Fruit fly (Drosophila melanogaster) whole organism, prepupa: Measurements from ENCODE around the gene CG13599.

Experiments
- CG10669 ChIP-seq: fragments of 200-800 bp; sonication (Bioruptor generic); optimal IDR thresholded peaks from 3 replicates; lab custom pipeline; 2018; ENCODE audit warnings: missing biosample characterization, mild to moderate bottlenecking, missing genetic modification characterization, moderate library complexity
- CG11762 ChIP-seq: fragments of 200-800 bp; sonication (Bioruptor generic); optimal IDR thresholded peaks from 3 replicates; lab custom pipeline; 2016; ENCODE audit warnings: missing biosample characterization, missing genetic modification characterization; ENCODE audit not compliant: insufficient read depth
- CG31627 ChIP-seq: fragments of 200-800 bp; sonication (Bioruptor generic); optimal IDR thresholded peaks from 3 replicates; lab custom pipeline; 2016; ENCODE audit warnings: missing biosample characterization, missing genetic modification characterization
- CG34406 ChIP-seq: fragments of 200-800 bp; sonication (Bioruptor generic); optimal IDR thresholded peaks from 3 replicates; lab custom pipeline; 2016; ENCODE audit warnings: missing biosample characterization, missing genetic modification characterization
- CG4318 ChIP-seq: fragments of 200-800 bp; sonication (Bioruptor generic); optimal IDR thresholded peaks from 3 replicates; lab custom pipeline; 2017; ENCODE audit warnings: missing biosample characterization, mild to moderate bottlenecking, missing genetic modification characterization
- CG6276 ChIP-seq: fragments of 200-800 bp; sonication (Bioruptor generic); optimal IDR thresholded peaks from 2 replicates; lab custom pipeline; 2017; ENCODE audit warnings: missing biosample characterization, mild to moderate bottlenecking, missing genetic modification characterization
- CG6792 ChIP-seq: fragments of 200-800 bp; sonication (Bioruptor generic); optimal IDR thresholded peaks from 3 replicates; lab custom pipeline; 2016; ENCODE audit warnings: missing biosample characterization, missing genetic modification characterization
- CG6808 ChIP-seq: fragments of 200-800 bp; sonication (Bioruptor generic); optimal IDR thresholded peaks from 3 replicates; lab custom pipeline; 2017; ENCODE audit warnings: missing biosample characterization, missing genetic modification characterization, mild to moderate bottlenecking, moderate library complexity, missing genetic modification reagents
- CG7368 ChIP-seq: fragments of 200-800 bp; sonication (Bioruptor generic); optimal IDR thresholded peaks from 3 replicates; lab custom pipeline; 2016; ENCODE audit warnings: missing biosample characterization, missing genetic modification characterization
- CG9139 ChIP-seq: fragments of 200-800 bp; sonication (Bioruptor generic); optimal IDR thresholded peaks from 3 replicates; lab custom pipeline; 2017; ENCODE audit warnings: missing biosample characterization, mild to moderate bottlenecking, missing genetic modification characterization
- Eip75B ChIP-seq: fragments of 200-800 bp; sonication (Bioruptor generic); optimal IDR thresholded peaks from 3 replicates; lab custom pipeline; 2016; ENCODE audit warnings: missing biosample characterization, missing genetic modification characterization
- Eip78C ChIP-seq: fragments of 200-800 bp; sonication (Bioruptor generic); peaks from one replicate; lab custom pipeline; 2016; ENCODE audit warnings: missing biosample characterization, missing genetic modification characterization
- Eip93F ChIP-seq: fragments of 200-800 bp; sonication (Bioruptor generic); optimal IDR thresholded peaks from 2 replicates; lab custom pipeline; 2016; ENCODE audit warnings: missing biosample characterization, mild to moderate bottlenecking, missing genetic modification characterization
- Ets96B ChIP-seq: fragments of 200-800 bp; optimal IDR thresholded peaks from 2 replicates; lab custom pipeline; 2019; ENCODE audit warnings: missing biosample characterization, mild to moderate bottlenecking, missing genetic modification characterization, moderate library complexity
- Gug ChIP-seq: fragments of 200-800 bp; sonication (Bioruptor generic); IDR thresholded peaks from 2 replicates; pipeline ENCODE4 v1.3.6; 2022; ENCODE audit warnings: missing biosample characterization, missing genetic modification characterization
- Hr38 ChIP-seq: sonication (Bioruptor generic); optimal IDR thresholded peaks from 2 replicates; lab custom pipeline; 2016; ENCODE audit warnings: missing biosample characterization, missing genetic modification characterization
- Hr39 ChIP-seq: fragments of 200-800 bp; sonication (Bioruptor generic); optimal IDR thresholded peaks from 2 replicates; lab custom pipeline; 2016; ENCODE audit warnings: missing biosample characterization, missing genetic modification characterization
- Hr4 ChIP-seq: fragments of 200-800 bp; sonication (Bioruptor generic); optimal IDR thresholded peaks from 3 replicates; lab custom pipeline; 2016; ENCODE audit warnings: missing biosample characterization, missing genetic modification characterization
- Lpt ChIP-seq: fragments of 200-800 bp; sonication (Bioruptor generic); optimal IDR thresholded peaks from 3 replicates; lab custom pipeline; 2016; ENCODE audit warnings: missing biosample characterization, missing genetic modification characterization
- OdsH ChIP-seq: fragments of 200-800 bp; sonication (Bioruptor generic); optimal IDR thresholded peaks from 3 replicates; lab custom pipeline; 2016; ENCODE audit warnings: missing biosample characterization, missing genetic modification characterization
- Sox102F ChIP-seq: fragments of 200-800 bp; sonication (Bioruptor generic); optimal IDR thresholded peaks from 2 replicates; lab custom pipeline; 2016; ENCODE audit warnings: missing biosample characterization, mild to moderate bottlenecking, missing genetic modification characterization
- Sox14 ChIP-seq: fragments of 200-800 bp; sonication (Bioruptor generic); optimal IDR thresholded peaks from 3 replicates; lab custom pipeline; 2016; ENCODE audit warnings: missing biosample characterization, missing genetic modification characterization
- cyc ChIP-seq: fragments of 200-800 bp; sonication (Bioruptor generic); optimal IDR thresholded peaks from 3 replicates; lab custom pipeline; 2016; ENCODE audit warnings: missing biosample characterization, missing genetic modification characterization
- dac ChIP-seq: fragments of 200-800 bp; sonication (Bioruptor generic); optimal IDR thresholded peaks from 2 replicates; lab custom pipeline; 2017; ENCODE audit warnings: missing biosample characterization, mild to moderate bottlenecking, missing genetic modification characterization
- dsx ChIP-seq: fragments of 200-800 bp; optimal IDR thresholded peaks from 3 replicates; lab custom pipeline; 2019; ENCODE audit warnings: missing biosample characterization, mild to moderate bottlenecking, missing genetic modification characterization, moderate library complexity; ENCODE audit not compliant: poor library complexity, severe bottlenecking
- eg ChIP-seq: fragments of 200-800 bp; sonication (Bioruptor generic); IDR thresholded peaks from 3 replicates; pipeline ENCODE4 v1.3.6; 2022; ENCODE audit warnings: missing biosample characterization, missing genetic modification characterization
- esn ChIP-seq: fragments of 200-800 bp; sonication (Bioruptor generic); optimal IDR thresholded peaks from 2 replicates; lab custom pipeline; 2016; ENCODE audit warnings: missing biosample characterization, mild to moderate bottlenecking, missing genetic modification characterization, moderate library complexity
- fd59A ChIP-seq: fragments of 200-800 bp; sonication (Bioruptor generic); optimal IDR thresholded peaks from 2 replicates; lab custom pipeline; 2017; ENCODE audit warnings: missing biosample characterization, mild to moderate bottlenecking, missing genetic modification characterization, missing genetic modification reagents
- fkh ChIP-seq: fragments of 200-800 bp; sonication (Bioruptor generic); optimal IDR thresholded peaks from 3 replicates; lab custom pipeline; 2017; ENCODE audit warnings: missing biosample characterization, mild to moderate bottlenecking, missing genetic modification characterization, moderate library complexity
- lz ChIP-seq: fragments of 200-800 bp; sonication (Bioruptor generic); optimal IDR thresholded peaks from 3 replicates; lab custom pipeline; 2016; ENCODE audit warnings: missing biosample characterization, missing genetic modification characterization
- net ChIP-seq: fragments of 200-800 bp; sonication (Bioruptor generic); optimal IDR thresholded peaks from 3 replicates; lab custom pipeline; 2016; ENCODE audit warnings: missing biosample characterization, missing genetic modification characterization
- salr ChIP-seq, 2 experiments: fragments of 200-800 bp; sonication (Bioruptor generic); optimal IDR thresholded peaks; 3 replicates each; lab custom pipeline; 2016 to 2018; ENCODE audit warnings: missing biosample characterization in 2 of 2, missing genetic modification characterization in 2 of 2, mild to moderate bottlenecking in 1 of 2
- spab ChIP-seq: fragments of 200-800 bp; sonication (Bioruptor generic); optimal IDR thresholded peaks from 2 replicates; lab custom pipeline; 2017; ENCODE audit warnings: missing biosample characterization, mild to moderate bottlenecking, missing genetic modification characterization, missing genetic modification reagents
- topi ChIP-seq: fragments of 200-800 bp; sonication (Bioruptor generic); optimal IDR thresholded peaks from 3 replicates; lab custom pipeline; 2016; ENCODE audit warnings: missing biosample characterization, missing genetic modification characterization

CG13599 gene

DNA sequence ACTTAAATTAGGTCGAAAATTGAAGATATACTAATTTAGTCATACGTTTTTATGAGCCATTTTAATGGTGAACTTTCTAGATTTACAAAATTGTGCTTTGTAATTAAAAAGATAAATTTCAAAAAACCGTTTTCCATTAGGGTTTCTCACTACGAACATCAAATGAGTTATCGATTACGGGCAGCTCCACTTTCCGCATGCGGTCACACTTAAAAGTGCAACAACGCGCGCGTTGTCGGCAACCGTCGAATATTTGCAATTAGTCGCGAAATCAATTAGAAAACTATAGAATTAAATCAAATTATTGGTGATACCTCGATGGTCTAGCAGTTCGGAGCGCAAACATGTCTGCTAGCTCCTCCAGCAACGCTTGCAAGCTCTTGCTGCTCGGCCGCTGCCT lies 7.2 kb upstream of the CG13599 start, which contains the start of gene Ndc1:
Gene Ndc1, plus strand, starts transcription at position 200 of the 400 bp plus-strand sequence.
- no peak for TF ChIP-seq CG34406
- TF ChIP-seq CG6276 (GFP tag; lab: Kevin White, UChicago) = no peak
- TF ChIP-seq net (GFP tag; lab: Kevin White, UChicago) = no peak
- TF ChIP-seq CG11762 (GFP tag; lab: Kevin White, UChicago) = no peak
- TF ChIP-seq Eip75B (GFP tag; lab: Kevin White, UChicago) = no peak
- TF ChIP-seq dsx (GFP tag; lab: Kevin White, UChicago) = no peak
- no peak for TF ChIP-seq spab (GFP tag; lab: Kevin White, UChicago)
- no peak for TF ChIP-seq Ets96B (tag; lab: Kevin White, UChicago)
- TF ChIP-seq Sox102F = no peak
- no peak for TF ChIP-seq OdsH (GFP tag; lab: Kevin White, UChicago)
- TF ChIP-seq CG9139 (GFP tag; lab: Kevin White, UChicago) = no peak
- no peak for TF ChIP-seq Sox14 (GFP tag; lab: Kevin White, UChicago)
- no peak for TF ChIP-seq CG7368 (GFP tag; lab: Kevin White, UChicago)
- TF ChIP-seq CG31627 (GFP tag; lab: Kevin White, UChicago) = no peak
- TF ChIP-seq dac (GFP tag; lab: Kevin White, UChicago) = no peak
- no peak for TF ChIP-seq salr (GFP tag; optimal IDR thresholded peaks at IDR 0.05; lab: Kevin White, UChicago)
- no peak for TF ChIP-seq Hr38
- no peak for TF ChIP-seq CG6808 (GFP tag; lab: Kevin White, UChicago)

DNA sequence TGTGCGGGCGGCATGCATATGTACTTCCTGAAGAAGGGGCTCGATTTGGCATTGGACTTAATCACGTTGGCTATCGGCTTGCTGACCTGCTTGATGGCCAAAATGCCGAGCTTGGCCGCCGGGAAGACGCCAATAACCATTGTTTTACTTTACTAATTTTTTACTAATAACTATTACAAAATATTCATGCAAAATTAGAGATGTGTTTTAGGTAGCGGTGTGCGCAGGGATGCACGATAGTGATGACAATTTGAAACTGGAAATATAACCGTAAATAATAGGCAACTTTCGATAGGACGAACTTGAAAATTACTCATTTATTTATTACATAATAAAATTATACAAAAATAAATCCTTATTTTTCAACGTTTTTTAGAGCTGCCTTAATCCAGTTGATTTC lies 4.0 kb upstream of the CG13599 start, which contains the start of gene CG13601:
Gene CG13601, minus strand, starts transcription at position 206 of the 400 bp plus-strand sequence.
- peak; percentile 65 for TF ChIP-seq Eip78C (GFP tag; lab: Kevin White, UChicago)
- peak; percentile 31 for TF ChIP-seq lz (GFP tag; lab: Kevin White, UChicago)
- TF ChIP-seq eg (GFP tag; lab: Robert Waterston, UW) = no peak
- TF ChIP-seq CG6792 (GFP tag; lab: Kevin White, UChicago) = no peak
- no peak for TF ChIP-seq Ets96B (tag; lab: Kevin White, UChicago)
- no peak for TF ChIP-seq Lpt (GFP tag; lab: Kevin White, UChicago)
- peak; percentile 42 for TF ChIP-seq esn (GFP tag; lab: Kevin White, UChicago)
- peak; percentile 55 for TF ChIP-seq dsx (GFP tag; lab: Kevin White, UChicago)
- TF ChIP-seq Sox14 (GFP tag; lab: Kevin White, UChicago) = peak; percentile 20

DNA sequence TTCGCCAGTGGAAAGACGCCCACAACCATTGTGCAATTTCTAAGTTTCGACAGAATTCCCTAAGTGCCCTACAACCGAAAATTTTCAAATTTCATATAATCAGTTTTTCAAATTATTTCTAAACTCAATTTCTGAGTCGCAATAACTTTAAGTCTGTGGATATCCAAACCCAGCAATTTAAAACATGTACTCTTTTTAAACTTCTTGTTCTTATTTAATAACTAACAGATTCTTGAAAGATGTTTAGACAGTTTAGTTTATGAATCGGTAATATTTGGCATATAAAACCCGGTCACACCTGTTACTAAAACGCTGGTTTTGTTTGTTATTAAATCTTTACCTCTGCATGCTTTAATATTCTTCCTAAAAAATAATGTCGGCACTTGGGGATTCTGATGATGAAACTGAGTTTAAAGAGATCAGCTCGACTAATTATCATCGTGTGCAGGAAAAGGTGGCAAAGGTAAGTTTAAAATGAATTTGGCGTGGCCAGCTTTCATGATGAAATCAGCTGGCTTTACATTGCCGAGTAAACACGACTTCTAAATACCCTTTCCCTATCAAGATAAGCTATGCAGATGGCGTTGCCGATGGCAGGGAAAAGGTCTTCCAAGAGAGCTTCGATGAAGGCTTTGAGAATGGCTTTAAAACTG lies 2.4 kb upstream of the CG13599 start, which contains the start of the genes CG43998, CG43999 and CG31142:
Gene CG43998, minus strand, starts transcription at position 51 of the 653 bp plus-strand sequence.
Gene CG43999, minus strand, starts transcription at position 51 of the 653 bp plus-strand sequence.
Gene CG31142, plus strand, starts transcription at position 294 of the 653 bp plus-strand sequence.
- TF ChIP-seq Gug (no peak), esn (GFP tag; lab: Kevin White, UChicago) (peak; percentile 38), Eip78C (GFP tag; lab: Kevin White, UChicago) (peak; percentile 61), Hr39 (GFP tag; lab: Kevin White, UChicago) (no peak), fkh (peak; percentile 63), OdsH (GFP tag; lab: Kevin White, UChicago) (no peak), Sox14 (GFP tag; lab: Kevin White, UChicago) (peak; percentile 23), cyc (GFP tag; lab: Kevin White, UChicago) (no peak), Eip93F (GFP tag; lab: Kevin White, UChicago) (no peak)

DNA sequence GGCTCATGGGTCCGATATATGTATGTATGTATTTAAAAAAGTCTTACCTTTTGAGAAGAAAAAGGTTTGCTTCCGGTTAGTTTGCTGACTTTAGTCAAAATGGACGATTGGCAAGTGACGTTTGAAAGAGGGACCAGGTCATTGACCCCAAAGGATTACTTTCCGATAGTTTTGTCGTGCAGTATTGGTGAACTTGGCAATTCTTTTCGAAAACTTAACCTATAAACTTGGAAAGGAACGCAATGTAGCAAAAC lies 1.9 kb downstream of the CG13599 start, which contains the start of gene RpS19b:
Gene RpS19b, minus strand, starts transcription at position 101 of the 254 bp plus-strand sequence.
- TF ChIP-seq fd59A (GFP tag; lab: Kevin White, UChicago) (no peak), spab (GFP tag; lab: Kevin White, UChicago) (no peak), dsx (GFP tag; lab: Kevin White, UChicago) (no peak), CG10669 (GFP tag; lab: Kevin White, UChicago) (no peak), topi (GFP tag; lab: Kevin White, UChicago) (no peak), CG4318 (no peak), Eip75B (GFP tag; lab: Kevin White, UChicago) (no peak), Hr39 (GFP tag; lab: Kevin White, UChicago) (no peak), eg (GFP tag; lab: Robert Waterston, UW) (no peak), Hr4 (GFP tag; lab: Kevin White, UChicago) (no peak), CG31627 (GFP tag; lab: Kevin White, UChicago) (no peak), OdsH (GFP tag; lab: Kevin White, UChicago) (no peak)
